Fruit fly (Drosophila melanogaster) whole organism, pupa: ENCODE results near the gene PyK.

Experiments used
- CG10348 ChIP-seq: fragments of 200-800 bp; sonication (Bioruptor generic); IDR thresholded peaks from 2 replicates; pipeline ENCODE4 v1.3.6; 2022; ENCODE audit warnings: missing biosample characterization, missing genetic modification characterization
- CG12605 ChIP-seq: fragments of 200-800 bp; sonication (Bioruptor generic); IDR thresholded peaks from 2 replicates; pipeline ENCODE4 v1.3.6; 2022; ENCODE audit warnings: missing biosample characterization, missing genetic modification characterization
- CG13204 ChIP-seq: fragments of 200-800 bp; sonication (Bioruptor generic); optimal IDR thresholded peaks from 2 replicates; lab custom pipeline; 2018; ENCODE audit warnings: missing biosample characterization, mild to moderate bottlenecking, missing genetic modification characterization, moderate library complexity
- CG14655 ChIP-seq: fragments of 200-800 bp; sonication (Bioruptor generic); optimal IDR thresholded peaks from 3 replicates; lab custom pipeline; 2017; ENCODE audit warnings: mild to moderate bottlenecking, missing biosample characterization, missing genetic modification reagents, missing genetic modification characterization
- CG15710 ChIP-seq: fragments of 200-800 bp; sonication (Bioruptor generic); optimal IDR thresholded peaks from 2 replicates; lab custom pipeline; 2018; ENCODE audit warnings: missing biosample characterization, mild to moderate bottlenecking, missing genetic modification characterization, moderate library complexity
- CG17806 ChIP-seq: fragments of 200-800 bp; sonication (Bioruptor generic); optimal IDR thresholded peaks from 2 replicates; lab custom pipeline; 2018; ENCODE audit warnings: missing biosample characterization, mild to moderate bottlenecking, missing genetic modification characterization, moderate library complexity
- CG32121 ChIP-seq: fragments of 200-800 bp; sonication (Bioruptor generic); IDR thresholded peaks from 2 replicates; pipeline ENCODE4 v1.3.6; 2022; ENCODE audit warnings: missing biosample characterization, missing genetic modification characterization
- CG34367 ChIP-seq: fragments of 200-800 bp; sonication (Bioruptor generic); optimal IDR thresholded peaks from 2 replicates; lab custom pipeline; 2018; ENCODE audit warnings: missing biosample characterization, mild to moderate bottlenecking, missing genetic modification characterization
- CG4496 ChIP-seq: fragments of 200-800 bp; sonication (Bioruptor generic); IDR thresholded peaks from 3 replicates; pipeline ENCODE4 v1.3.6; 2022; ENCODE audit warnings: missing biosample characterization, missing genetic modification characterization
- CG8159 ChIP-seq: fragments of 200-800 bp; sonication (Bioruptor generic); optimal IDR thresholded peaks from 3 replicates; lab custom pipeline; 2018; ENCODE audit warnings: missing biosample characterization, mild to moderate bottlenecking, missing genetic modification characterization, moderate library complexity
- CG8301 ChIP-seq: fragments of 200-800 bp; sonication (Bioruptor generic); optimal IDR thresholded peaks from 2 replicates; lab custom pipeline; 2018; ENCODE audit warnings: missing biosample characterization, mild to moderate bottlenecking, missing genetic modification characterization
- CG9948 ChIP-seq: fragments of 200-800 bp; sonication (Bioruptor generic); optimal IDR thresholded peaks from 2 replicates; lab custom pipeline; 2018; ENCODE audit warnings: missing biosample characterization, mild to moderate bottlenecking, missing genetic modification characterization, moderate library complexity
- D1 ChIP-seq: fragments of 200-800 bp; sonication (Bioruptor generic); optimal IDR thresholded peaks from 2 replicates; lab custom pipeline; 2018; ENCODE audit warnings: missing biosample characterization, mild to moderate bottlenecking, missing genetic modification characterization, moderate library complexity
- EcR ChIP-seq: fragments of 200-800 bp; sonication (Bioruptor generic); optimal IDR thresholded peaks from 3 replicates; lab custom pipeline; 2019; ENCODE audit warnings: missing biosample characterization, missing genetic modification characterization, mild to moderate bottlenecking, moderate library complexity, missing genetic modification reagents
- Ets98B ChIP-seq: fragments of 200-800 bp; sonication (Bioruptor generic); IDR thresholded peaks from 2 replicates; pipeline ENCODE4 v1.3.6; 2022; ENCODE audit warnings: missing biosample characterization, missing genetic modification characterization
- Pif1A ChIP-seq: fragments of 200-800 bp; sonication (Bioruptor generic); optimal IDR thresholded peaks from 3 replicates; lab custom pipeline; 2016; ENCODE audit warnings: missing biosample characterization, missing genetic modification characterization
- Pif1B ChIP-seq: fragments of 200-800 bp; sonication (Bioruptor generic); optimal IDR thresholded peaks from 3 replicates; lab custom pipeline; 2016; ENCODE audit warnings: missing biosample characterization, missing genetic modification characterization
- Snoo ChIP-seq: fragments of 200-800 bp; sonication (Bioruptor generic); optimal IDR thresholded peaks from 3 replicates; lab custom pipeline; 2017; ENCODE audit warnings: missing biosample characterization, mild to moderate bottlenecking, missing genetic modification characterization, inconsistent platforms
- fd96Ca ChIP-seq: fragments of 200-800 bp; sonication (Bioruptor generic); IDR thresholded peaks from 3 replicates; pipeline ENCODE4 v1.3.6; 2022; ENCODE audit warnings: missing biosample characterization, missing genetic modification characterization
- gl ChIP-seq: fragments of 200-800 bp; sonication (Bioruptor generic); optimal IDR thresholded peaks from 2 replicates; lab custom pipeline; 2018; ENCODE audit warnings: missing biosample characterization, mild to moderate bottlenecking, missing genetic modification characterization
- rn ChIP-seq: fragments of 200-800 bp; sonication (Bioruptor generic); IDR thresholded peaks from 2 replicates; pipeline ENCODE4 v1.3.6; 2022; ENCODE audit warnings: missing biosample characterization, missing genetic modification characterization

Gene PyK

DNA sequence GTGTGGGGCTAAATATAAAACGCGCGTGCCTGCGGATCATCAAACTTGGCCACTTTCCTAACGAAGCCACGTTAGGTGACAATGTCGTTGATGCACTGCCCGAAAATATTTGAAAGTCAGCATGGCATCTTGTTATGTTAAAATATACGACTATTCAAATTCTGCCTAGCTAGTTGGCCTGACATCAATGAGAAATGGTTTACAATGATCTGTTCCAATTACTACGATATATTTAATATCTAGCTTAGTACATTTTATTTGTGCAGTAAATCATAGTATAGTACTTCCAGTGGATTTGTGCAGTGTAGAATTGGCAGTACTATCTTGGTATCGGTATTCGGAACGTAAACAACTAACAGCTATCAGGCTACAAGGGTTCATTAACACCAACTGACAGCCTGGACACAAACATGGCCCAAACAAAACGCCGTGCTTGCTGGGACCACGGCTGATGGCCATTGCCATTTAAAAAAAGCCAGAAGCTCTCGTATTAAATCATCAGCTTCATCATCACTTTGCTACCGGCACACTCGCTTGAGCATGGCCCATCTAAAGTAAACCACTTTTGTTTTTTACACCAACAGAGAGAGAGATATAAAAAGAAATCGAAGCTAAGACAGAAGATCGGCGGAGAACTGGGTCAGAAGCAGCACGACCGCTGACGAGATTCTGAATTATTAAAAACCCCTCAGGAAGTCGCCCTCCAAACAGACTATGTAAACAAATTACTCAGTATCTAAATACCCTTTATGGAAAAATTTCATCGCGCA, 28.3 kb downstream of the PyK start:
- TF ChIP-seq CG9948 = peak; percentile 23
- no peak for TF ChIP-seq CG32121
- peak; percentile 64 for TF ChIP-seq CG8301
- 0 out of 2 replicates have a peak, but pooled peaks have one; percentile 23 for TF ChIP-seq Ets98B (GFP tag; lab: Robert Waterston, UW)
- TF ChIP-seq CG14655 (GFP tag; lab: Kevin White, UChicago) = peak; percentile 68
- TF ChIP-seq CG4496 = peak; percentile 57; the same call in 1 of the 3 replicates
- TF ChIP-seq, all 21 proteins: peak for 5

dm6 chr3R:22396238-22396772, 29.0 kb downstream of the PyK start:
- TF ChIP-seq Snoo (tag; lab: Kevin White, UChicago) (no peak), CG17806 (tag; lab: Kevin White, UChicago) (no peak), D1 (no peak), Ets98B (GFP tag; lab: Robert Waterston, UW) (no peak), Pif1B (GFP tag; lab: Kevin White, UChicago) (no peak), CG12605 (GFP tag; lab: Robert Waterston, UW) (no peak), Pif1A (GFP tag; lab: Kevin White, UChicago) (no peak), CG8301 (no peak), CG14655 (GFP tag; lab: Kevin White, UChicago) (no peak), gl (tag; lab: Kevin White, UChicago) (no peak), CG8159 (tag; lab: Kevin White, UChicago) (no peak), CG32121 (no peak), CG34367 (tag; lab: Kevin White, UChicago) (no peak), rn (GFP tag; lab: Robert Waterston, UW) (no peak), CG4496 (no peak), EcR (GFP tag; lab: Kevin White, UChicago) (no peak), CG9948 (no peak)

- TF ChIP-seq CG34367 (tag; lab: Kevin White, UChicago) (no peak), CG32121 (no peak), Pif1A (GFP tag; lab: Kevin White, UChicago) (no peak), rn (GFP tag; lab: Robert Waterston, UW) (no peak), D1 (no peak)
Measured at dm6 chr3R:22397068-22397700, 29.8 kb downstream of the PyK start.

DNA sequence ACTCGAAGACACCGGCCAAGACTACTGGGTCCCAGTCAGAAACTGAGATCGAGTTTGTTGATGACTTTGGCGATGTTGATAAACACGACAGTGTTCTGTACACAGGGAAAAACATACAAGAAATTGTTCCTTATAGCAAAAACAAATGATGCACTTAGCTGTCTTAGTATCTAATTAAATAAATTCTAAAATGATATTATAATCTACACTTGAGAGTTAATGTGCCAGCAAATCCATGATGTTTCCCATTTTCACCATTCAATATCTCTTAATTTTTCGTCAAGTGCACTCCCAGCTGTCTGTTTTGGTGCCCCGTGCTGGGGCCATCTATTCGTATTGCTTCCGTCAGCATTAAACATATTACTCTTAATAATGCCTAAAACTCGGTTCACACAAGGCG, 32.9 kb downstream of the PyK start:
- peak; percentile 79; the same call in 2 of the 3 replicates for TF ChIP-seq CG4496
- TF ChIP-seq CG8159 (tag; lab: Kevin White, UChicago) = peak; percentile 23
- TF ChIP-seq CG13204 (GFP tag; lab: Kevin White, UChicago) = no peak
- peak; percentile 57; the same call in 1 of the 2 replicates for TF ChIP-seq CG32121
- peak; percentile 54 for TF ChIP-seq CG9948
- TF ChIP-seq Ets98B (GFP tag; lab: Robert Waterston, UW) = peak; percentile 69
- peak; percentile 61 for TF ChIP-seq Pif1A (GFP tag; lab: Kevin White, UChicago)
- peak; percentile 85 for TF ChIP-seq CG14655 (GFP tag; lab: Kevin White, UChicago)
- TF ChIP-seq CG8301 = peak; percentile 85
- peak; percentile 43 for TF ChIP-seq Pif1B (GFP tag; lab: Kevin White, UChicago)
- TF ChIP-seq Snoo (tag; lab: Kevin White, UChicago) = no peak

DNA sequence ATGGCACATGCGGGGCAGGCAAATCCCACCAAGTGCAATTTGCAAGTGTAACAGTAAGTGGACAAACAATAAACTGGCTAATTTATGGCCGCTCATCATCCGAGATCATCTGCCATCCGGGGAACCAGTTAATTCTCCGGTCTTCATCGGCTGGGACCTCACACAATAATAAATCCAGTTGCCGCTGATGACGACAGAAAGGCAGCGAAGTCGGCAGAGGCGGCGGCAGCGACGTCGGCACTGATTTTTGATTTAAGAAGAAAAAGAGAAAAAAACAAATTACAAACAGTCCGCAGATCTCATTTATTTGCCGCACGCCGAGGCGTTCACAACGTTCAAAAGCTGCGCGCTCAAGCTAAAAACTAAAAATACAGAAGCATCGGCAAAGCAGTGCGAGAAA, 35.0 kb downstream of the PyK start, which contains the start of gene CG13856:
CG13856 (plus strand) TSS at position 301 of the 400 bp plus-strand sequence.
- TF ChIP-seq CG10348 (GFP tag; lab: Robert Waterston, UW) (no peak), Snoo (tag; lab: Kevin White, UChicago) (no peak), CG9948 (no peak)

DNA sequence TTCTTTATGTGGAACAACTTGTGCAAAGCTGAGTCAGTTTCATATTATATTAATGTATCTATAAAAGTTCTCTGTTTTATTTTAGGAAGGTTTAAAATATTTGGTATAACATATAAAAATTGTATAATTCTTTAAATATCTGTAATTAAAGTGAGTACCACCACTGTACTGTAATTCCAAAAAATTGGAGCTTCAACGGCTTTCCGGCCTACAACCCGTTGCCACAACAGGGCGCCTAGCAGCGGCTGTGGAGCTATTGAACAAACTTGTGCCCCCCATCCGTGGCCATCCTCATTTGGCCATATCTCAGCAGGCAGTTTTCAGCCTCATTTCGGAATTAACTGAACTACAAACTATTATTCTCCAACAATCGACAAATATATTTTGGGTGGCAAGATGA, 38.3 kb downstream of the PyK start, which contains the start of gene CG13855:
CG13855 (plus strand) TSS at position 301 of the 400 bp plus-strand sequence.
- TF ChIP-seq Pif1B (GFP tag; lab: Kevin White, UChicago) (no peak), CG10348 (GFP tag; lab: Robert Waterston, UW) (no peak), CG32121 (no peak), CG9948 (no peak), fd96Ca (GFP tag; lab: Robert Waterston, UW) (no peak), CG17806 (tag; lab: Kevin White, UChicago) (no peak), D1 (no peak), gl (tag; lab: Kevin White, UChicago) (no peak), Snoo (tag; lab: Kevin White, UChicago) (no peak), EcR (GFP tag; lab: Kevin White, UChicago) (no peak), Ets98B (GFP tag; lab: Robert Waterston, UW) (no peak), CG14655 (GFP tag; lab: Kevin White, UChicago) (no peak), CG12605 (GFP tag; lab: Robert Waterston, UW) (no peak), CG8301 (no peak), CG15710 (no peak), rn (GFP tag; lab: Robert Waterston, UW) (no peak), Pif1A (GFP tag; lab: Kevin White, UChicago) (no peak), CG13204 (GFP tag; lab: Kevin White, UChicago) (no peak), CG8159 (tag; lab: Kevin White, UChicago) (no peak)
